Worm (Caenorhabditis elegans): ENCODE data around the gene F22B5.10.

The F22B5.10 gene

ce11 chrII:8441519-8441918 is 25.5 kb upstream of the F22B5.10 start (continued):
- peak; percentile 95 for TF ChIP-seq nhr-27 (tag; optimal IDR thresholded peaks at IDR 0.05)
- peak; percentile 23; the same call in 1 of the 2 replicates for TF ChIP-seq F39B2.1 (GFP tag; IDR thresholded peaks at IDR 0.05)
- TF ChIP-seq nhr-120 (GFP tag; IDR thresholded peaks at IDR 0.05), result peak; percentile 98
- TF ChIP-seq lsy-27 (tag; optimal IDR thresholded peaks at IDR 0.05; ENCODE audit: borderline replicate concordance, insufficient read depth), result no peak
- peak; percentile 88 for TF ChIP-seq mes-4 (tag; optimal IDR thresholded peaks at IDR 0.05)
- TF ChIP-seq let-607 (tag; optimal IDR thresholded peaks at IDR 0.05), result peak; percentile 32 to 36
- TF ChIP-seq Y79H2A.3 (GFP tag; conservative IDR thresholded peaks at IDR 0.05), result 0 out of 2 replicates have a peak, but pooled peaks have one; percentile 28
- TF ChIP-seq ztf-22 (GFP tag; optimal IDR thresholded peaks at IDR 0.05), result peak; percentile 45
- TF ChIP-seq F52B5.7 (tag; optimal IDR thresholded peaks at IDR 0.05), result peak; percentile 93
- 0 out of 2 replicates have a peak, but pooled peaks have one; percentile 27 for TF ChIP-seq dox-1 (GFP tag; IDR thresholded peaks at IDR 0.05)
- TF ChIP-seq ama-1 (optimal IDR thresholded peaks at IDR 0.05), result no peak
- TF ChIP-seq ama-1 (GFP tag; optimal IDR thresholded peaks at IDR 0.05), result peak; percentile 87 to 91
- TF ChIP-seq ceh-27 (GFP tag; optimal IDR thresholded peaks at IDR 0.05), result peak; percentile 34
- TF ChIP-seq mxl-1 (tag; optimal IDR thresholded peaks at IDR 0.05), result peak; percentile 86
- TF ChIP-seq attf-5 (GFP tag; optimal IDR thresholded peaks at IDR 0.05), result peak; percentile 65
- TF ChIP-seq K12H6.12 (tag; optimal IDR thresholded peaks at IDR 0.05), result no peak
- no peak for TF ChIP-seq D2030.7 (GFP tag; IDR thresholded peaks at IDR 0.05)
- TF ChIP-seq madf-6 (GFP tag; IDR thresholded peaks at IDR 0.05), result peak; percentile 73
- peak; percentile 69; the same call in 1 of the 2 replicates for TF ChIP-seq attf-6 (GFP tag; IDR thresholded peaks at IDR 0.05)
- TF ChIP-seq hsf-1 (GFP tag; IDR thresholded peaks at IDR 0.05), result peak; percentile 81
- TF ChIP-seq aptf-2 (GFP tag; conservative IDR thresholded peaks at IDR 0.05), result no peak
- TF ChIP-seq mel-28 (tag; optimal IDR thresholded peaks at IDR 0.05; ENCODE audit: borderline replicate concordance), result no peak
- TF ChIP-seq xnd-1 (tag; optimal IDR thresholded peaks at IDR 0.05), result no peak
- peak; percentile 66 for TF ChIP-seq ZK185.1 (tag; optimal IDR thresholded peaks at IDR 0.05; ENCODE audit: poor library complexity, severe bottlenecking)
- TF ChIP-seq nhr-80 (tag; optimal IDR thresholded peaks at IDR 0.05), result peak; percentile 14
- TF ChIP-seq tbp1 (GFP tag; optimal IDR thresholded peaks at IDR 0.05), result peak; percentile 94
- peak; percentile 41 for TF ChIP-seq tlf-1 (GFP tag; optimal IDR thresholded peaks at IDR 0.05)
- peak; percentile 76 for TF ChIP-seq ceh-40 (GFP tag; IDR thresholded peaks at IDR 0.05)
- peak; percentile 52 for TF ChIP-seq snpc-1.1 (tag; optimal IDR thresholded peaks at IDR 0.05; ENCODE audit: insufficient read depth)
- peak; percentile 86 for TF ChIP-seq ekl-4 (GFP tag; IDR thresholded peaks at IDR 0.05)
- peak; percentile 68 for TF ChIP-seq T07F8.4 (tag; optimal IDR thresholded peaks at IDR 0.05)
- peak; percentile 98 for TF ChIP-seq lin-26 (GFP tag; IDR thresholded peaks at IDR 0.05)
- TF ChIP-seq rec-8 (tag; optimal IDR thresholded peaks at IDR 0.05), result peak; percentile 80 to 92
- no peak for TF ChIP-seq gei-17 (GFP tag; optimal IDR thresholded peaks at IDR 0.05)
- no peak for TF ChIP-seq zfh-2 (GFP tag; conservative IDR thresholded peaks at IDR 0.05)
- TF ChIP-seq snpc-3.4 (tag; optimal IDR thresholded peaks at IDR 0.05), result peak; percentile 92
- no peak for TF ChIP-seq Y95B8A.8 (GFP tag; IDR thresholded peaks at IDR 0.05)
- no peak for TF ChIP-seq unc-62 (GFP tag; optimal IDR thresholded peaks at IDR 0.05)
- no peak for TF ChIP-seq lir-1 (GFP tag; conservative IDR thresholded peaks at IDR 0.05)
- peak; percentile 73 for TF ChIP-seq rcor-1 (GFP tag; IDR thresholded peaks at IDR 0.05)
- TF ChIP-seq C06A6.2 (GFP tag; conservative IDR thresholded peaks at IDR 0.05), result 0 out of 2 replicates have a peak, but pooled peaks have one; percentile 42
- peak; percentile 27 for TF ChIP-seq madf-10 (tag; optimal IDR thresholded peaks at IDR 0.05)
- TF ChIP-seq nfya-2 (GFP tag; IDR thresholded peaks at IDR 0.05), result no peak
- peak; percentile 97 for TF ChIP-seq rpc-1 (optimal IDR thresholded peaks at IDR 0.05)
- TF ChIP-seq rpc-1 (tag; optimal IDR thresholded peaks at IDR 0.05), result peak; percentile 99
- peak; percentile 95 for TF ChIP-seq tbx-9 (tag; optimal IDR thresholded peaks at IDR 0.05; ENCODE audit: borderline replicate concordance)
- no peak for TF ChIP-seq ccch-3 (GFP tag; optimal IDR thresholded peaks at IDR 0.05)
- no peak for TF ChIP-seq dpl-1 (GFP tag; optimal IDR thresholded peaks at IDR 0.05)

All from whole organism, young adult.